Fruit fly (Drosophila melanogaster) whole organism, embryonic: ENCODE results near the gene GlnRS.

ENCODE experiments used
- Atf6 ChIP-seq: fragments of 200-800 bp; sonication (Bioruptor generic); IDR thresholded peaks from 2 replicates; pipeline ENCODE4 v1.3.6; 2022; ENCODE audit warnings: missing biosample characterization, missing genetic modification characterization
- Blimp-1 ChIP-seq: fragments of 200-800 bp; sonication (Bioruptor generic); optimal IDR thresholded peaks from 3 replicates; lab custom pipeline; 2018; ENCODE audit warnings: missing biosample characterization, missing genetic modification characterization, mild to moderate bottlenecking, moderate library complexity, missing genetic modification reagents
- Bteb2 ChIP-seq: fragments of 200-800 bp; sonication (Bioruptor generic); optimal IDR thresholded peaks from 2 replicates; lab custom pipeline; 2016; ENCODE audit warnings: missing biosample characterization, missing genetic modification characterization
- CG11247 ChIP-seq: fragments of 200-800 bp; sonication (Bioruptor generic); IDR thresholded peaks from 2 replicates; pipeline ENCODE4 v1.3.6; 2022; ENCODE audit warnings: missing biosample characterization, missing genetic modification characterization
- CG11504 ChIP-seq: fragments of 200-800 bp; sonication (Bioruptor generic); optimal IDR thresholded peaks from 3 replicates; lab custom pipeline; 2019; ENCODE audit warnings: missing biosample characterization, mild to moderate bottlenecking, missing genetic modification characterization, moderate library complexity
- CG11560 ChIP-seq: fragments of 200-800 bp; sonication (Bioruptor generic); IDR thresholded peaks from 3 replicates; pipeline ENCODE4 v1.3.6; 2022; ENCODE audit warnings: missing biosample characterization, missing genetic modification characterization
- CG12155 ChIP-seq: fragments of 200-800 bp; sonication (Bioruptor generic); optimal IDR thresholded peaks from 3 replicates; lab custom pipeline; 2016; ENCODE audit warnings: missing biosample characterization, missing genetic modification characterization
- CG12299 ChIP-seq: fragments of 200-800 bp; sonication (Bioruptor generic); optimal IDR thresholded peaks from 2 replicates; lab custom pipeline; 2018; ENCODE audit warnings: missing biosample characterization, mild to moderate bottlenecking, missing genetic modification characterization
- CG14014 ChIP-seq: fragments of 200-800 bp; sonication (Bioruptor generic); IDR thresholded peaks from 2 replicates; pipeline ENCODE4 v1.3.6; 2022; ENCODE audit warnings: missing biosample characterization, missing genetic modification characterization
- CG17359 ChIP-seq: fragments of 200-800 bp; sonication (Bioruptor generic); optimal IDR thresholded peaks from 3 replicates; lab custom pipeline; 2018; ENCODE audit warnings: missing biosample characterization, mild to moderate bottlenecking, missing genetic modification characterization, moderate library complexity
- CG18599 ChIP-seq: fragments of 200-800 bp; sonication (Bioruptor generic); optimal IDR thresholded peaks from 3 replicates; lab custom pipeline; 2017; ENCODE audit warnings: missing biosample characterization, missing genetic modification characterization, mild to moderate bottlenecking, moderate library complexity, missing genetic modification reagents
- CG30020 ChIP-seq: fragments of 200-800 bp; optimal IDR thresholded peaks from 2 replicates; lab custom pipeline; 2019; ENCODE audit warnings: missing biosample characterization, mild to moderate bottlenecking, missing genetic modification characterization, moderate library complexity
- CG30403 ChIP-seq: fragments of 200-800 bp; sonication (Bioruptor generic); optimal IDR thresholded peaks from 3 replicates; lab custom pipeline; 2016; ENCODE audit warnings: missing biosample characterization, missing genetic modification characterization
- CG32772 ChIP-seq: fragments of 200-800 bp; sonication (Bioruptor generic); IDR thresholded peaks from 2 replicates; pipeline ENCODE4 v1.3.6; 2022; ENCODE audit warnings: missing biosample characterization, missing genetic modification characterization
- CG33557 ChIP-seq: fragments of 200-800 bp; sonication (Bioruptor generic); optimal IDR thresholded peaks from 2 replicates; lab custom pipeline; 2019; ENCODE audit warnings: missing biosample characterization, mild to moderate bottlenecking, missing genetic modification characterization, moderate library complexity
- CG3995 ChIP-seq: fragments of 200-800 bp; sonication (Bioruptor generic); optimal IDR thresholded peaks from 3 replicates; lab custom pipeline; 2016; ENCODE audit warnings: missing biosample characterization, missing genetic modification characterization
- CG4328 ChIP-seq: fragments of 200-800 bp; sonication (Bioruptor generic); optimal IDR thresholded peaks from 3 replicates; lab custom pipeline; 2017; ENCODE audit warnings: missing biosample characterization, missing genetic modification reagents, missing genetic modification characterization
- CG4424 ChIP-seq: fragments of 200-800 bp; sonication (Bioruptor generic); optimal IDR thresholded peaks from 3 replicates; lab custom pipeline; 2016; ENCODE audit warnings: missing biosample characterization, missing genetic modification characterization
- CG8290 ChIP-seq, 3 experiments: fragments of 200-800 bp; sonication (Bioruptor generic); optimal IDR thresholded peaks; 2 replicates each; lab custom pipeline; 2016 to 2019; ENCODE audit warnings: missing biosample characterization in 3 of 3, missing genetic modification characterization in 3 of 3, mild to moderate bottlenecking in 2 of 3, moderate library complexity in 1 of 3
- CG8478 ChIP-seq: fragments of >200 bp; optimal IDR thresholded peaks from 2 replicates; lab custom pipeline; 2018
- CG9876 ChIP-seq: fragments of 200-800 bp; sonication (Bioruptor generic); optimal IDR thresholded peaks from 2 replicates; lab custom pipeline; 2016; ENCODE audit warnings: missing biosample characterization, missing genetic modification characterization
- Fer2 ChIP-seq: fragments of 200-800 bp; sonication (Bioruptor generic); optimal IDR thresholded peaks from 2 replicates; lab custom pipeline; 2018; ENCODE audit warnings: missing biosample characterization, mild to moderate bottlenecking, missing genetic modification characterization, moderate library complexity
- Hmx ChIP-seq: fragments of 200-800 bp; sonication (Bioruptor generic); optimal IDR thresholded peaks from 2 replicates; lab custom pipeline; 2016; ENCODE audit warnings: missing biosample characterization, missing genetic modification characterization
- Hr78 ChIP-seq, 2 experiments: fragments of 200-800 bp in 1 of 2; fragments of >200 bp in 1 of 2; sonication (Bioruptor generic) in 1 of 2; optimal IDR thresholded peaks; 2 replicates each; lab custom pipeline; 2017 to 2019; ENCODE audit warnings: missing biosample characterization in 2 of 2, missing genetic modification characterization in 2 of 2, mild to moderate bottlenecking in 1 of 2, moderate library complexity in 1 of 2
- Mad ChIP-seq: fragments of 200-800 bp; sonication (Bioruptor generic); optimal IDR thresholded peaks from 2 replicates; lab custom pipeline; 2016; ENCODE audit warnings: missing biosample characterization, missing genetic modification characterization
- Max ChIP-seq: fragments of 200-800 bp; sonication (Bioruptor generic); optimal IDR thresholded peaks from 2 replicates; lab custom pipeline; 2016; ENCODE audit warnings: missing biosample characterization, mild to moderate bottlenecking, missing genetic modification characterization
- Oaz ChIP-seq: fragments of 200-800 bp; sonication (Bioruptor generic); IDR thresholded peaks from 2 replicates; pipeline ENCODE4 v1.3.6; 2022; ENCODE audit warnings: missing biosample characterization, missing genetic modification characterization
- Ssrp ChIP-seq: fragments of 200-800 bp; sonication (Bioruptor generic); optimal IDR thresholded peaks from 2 replicates; lab custom pipeline; 2018; ENCODE audit warnings: missing biosample characterization, mild to moderate bottlenecking, missing genetic modification characterization, moderate library complexity
- ap ChIP-seq: fragments of 200-800 bp; sonication (Bioruptor generic); IDR thresholded peaks from 2 replicates; pipeline ENCODE4 v1.3.6; 2022; ENCODE audit warnings: missing biosample characterization, missing genetic modification characterization
- ase ChIP-seq: fragments of 200-800 bp; sonication (Bioruptor generic); IDR thresholded peaks from 3 replicates; pipeline ENCODE4 v1.3.6; 2022; ENCODE audit warnings: missing biosample characterization, missing genetic modification characterization
- ato ChIP-seq: fragments of 200-800 bp; sonication (Bioruptor generic); IDR thresholded peaks from 2 replicates; pipeline ENCODE4 v1.3.6; 2022; ENCODE audit warnings: missing biosample characterization, missing genetic modification characterization; ENCODE audit not compliant: partially characterized antibody
- bigmax ChIP-seq: fragments of 200-800 bp; sonication (Bioruptor generic); optimal IDR thresholded peaks from 2 replicates; lab custom pipeline; 2018; ENCODE audit warnings: missing biosample characterization, mild to moderate bottlenecking, missing genetic modification characterization
- btn ChIP-seq: fragments of 200-800 bp; sonication (Bioruptor generic); optimal IDR thresholded peaks from 2 replicates; lab custom pipeline; 2016; ENCODE audit warnings: missing biosample characterization, missing genetic modification characterization
- cg ChIP-seq: fragments of 200-800 bp; sonication (Bioruptor generic); optimal IDR thresholded peaks from 3 replicates; lab custom pipeline; 2019; ENCODE audit warnings: missing biosample characterization, mild to moderate bottlenecking, missing genetic modification characterization, moderate library complexity
- dati ChIP-seq: fragments of 200-800 bp; sonication (Bioruptor generic); IDR thresholded peaks from 2 replicates; pipeline ENCODE4 v1.3.6; 2022; ENCODE audit warnings: missing biosample characterization, missing genetic modification characterization
- en ChIP-seq: fragments of 200-800 bp; sonication (Bioruptor generic); optimal IDR thresholded peaks from 2 replicates; lab custom pipeline; 2016; ENCODE audit warnings: missing biosample characterization, missing genetic modification characterization
- ewg ChIP-seq: fragments of 200-800 bp; sonication (Bioruptor generic); optimal IDR thresholded peaks from 3 replicates; lab custom pipeline; 2017; ENCODE audit warnings: mild to moderate bottlenecking, missing biosample characterization, missing genetic modification reagents, missing genetic modification characterization
- exex ChIP-seq: fragments of 200-800 bp; sonication (Bioruptor generic); optimal IDR thresholded peaks from 4 replicates; lab custom pipeline; 2018; ENCODE audit warnings: missing biosample characterization, mild to moderate bottlenecking, missing genetic modification characterization, moderate library complexity
- fd102C ChIP-seq: fragments of 200-800 bp; sonication (Bioruptor generic); optimal IDR thresholded peaks from 2 replicates; lab custom pipeline; 2018; ENCODE audit warnings: missing biosample characterization, mild to moderate bottlenecking, missing genetic modification characterization, moderate library complexity
- fu2 ChIP-seq: fragments of 200-800 bp; sonication (Bioruptor generic); optimal IDR thresholded peaks from 2 replicates; lab custom pipeline; 2016; ENCODE audit warnings: missing biosample characterization, missing genetic modification characterization
- gcm ChIP-seq: fragments of 200-800 bp; sonication (Bioruptor generic); optimal IDR thresholded peaks from 2 replicates; lab custom pipeline; 2019; ENCODE audit warnings: missing biosample characterization, mild to moderate bottlenecking, missing genetic modification characterization, moderate library complexity
- h ChIP-seq: fragments of >200 bp; optimal IDR thresholded peaks from 2 replicates; lab custom pipeline; 2017
- kah ChIP-seq: fragments of 200-800 bp; sonication (Bioruptor generic); optimal IDR thresholded peaks from 2 replicates; lab custom pipeline; 2018; ENCODE audit warnings: missing biosample characterization, mild to moderate bottlenecking, missing genetic modification characterization
- otp ChIP-seq: fragments of 200-800 bp; sonication (Bioruptor generic); IDR thresholded peaks from 3 replicates; pipeline ENCODE4, ENCODE4 v1.3.6; 2022; ENCODE audit warnings: missing biosample characterization, missing genetic modification characterization
- pnt ChIP-seq: fragments of 200-800 bp; sonication (Bioruptor generic); optimal IDR thresholded peaks from 3 replicates; lab custom pipeline; 2016; ENCODE audit warnings: missing biosample characterization, missing genetic modification characterization
- psq ChIP-seq: fragments of 200-800 bp; sonication (Bioruptor generic); optimal IDR thresholded peaks from 2 replicates; lab custom pipeline; 2017; ENCODE audit warnings: missing biosample characterization, missing genetic modification characterization
- sc ChIP-seq, 3 experiments: fragments of >200 bp in 2 of 3; fragments of 200-800 bp in 1 of 3; sonication (Bioruptor generic) in 1 of 3; optimal IDR thresholded peaks; 2 replicates in 2 of 3; 3 replicates in 1 of 3; lab custom pipeline; 2017; ENCODE audit warnings: mild to moderate bottlenecking in 1 of 3, missing biosample characterization in 1 of 3, missing genetic modification characterization in 1 of 3, missing genetic modification reagents in 1 of 3
- shn ChIP-seq: fragments of 200-800 bp; sonication (Bioruptor generic); optimal IDR thresholded peaks from 3 replicates; lab custom pipeline; 2016; ENCODE audit warnings: missing biosample characterization, missing genetic modification characterization
- vnd ChIP-seq: fragments of 200-800 bp; sonication (Bioruptor generic); IDR thresholded peaks from 3 replicates; pipeline ENCODE4 v1.3.6; 2022; ENCODE audit warnings: missing biosample characterization, missing genetic modification characterization; ENCODE audit not compliant: partially characterized antibody
- wek ChIP-seq: fragments of 200-800 bp; sonication (Bioruptor generic); optimal IDR thresholded peaks from 3 replicates; lab custom pipeline; 2018; ENCODE audit warnings: missing biosample characterization, mild to moderate bottlenecking, missing genetic modification characterization, moderate library complexity

Gene GlnRS

DNA sequence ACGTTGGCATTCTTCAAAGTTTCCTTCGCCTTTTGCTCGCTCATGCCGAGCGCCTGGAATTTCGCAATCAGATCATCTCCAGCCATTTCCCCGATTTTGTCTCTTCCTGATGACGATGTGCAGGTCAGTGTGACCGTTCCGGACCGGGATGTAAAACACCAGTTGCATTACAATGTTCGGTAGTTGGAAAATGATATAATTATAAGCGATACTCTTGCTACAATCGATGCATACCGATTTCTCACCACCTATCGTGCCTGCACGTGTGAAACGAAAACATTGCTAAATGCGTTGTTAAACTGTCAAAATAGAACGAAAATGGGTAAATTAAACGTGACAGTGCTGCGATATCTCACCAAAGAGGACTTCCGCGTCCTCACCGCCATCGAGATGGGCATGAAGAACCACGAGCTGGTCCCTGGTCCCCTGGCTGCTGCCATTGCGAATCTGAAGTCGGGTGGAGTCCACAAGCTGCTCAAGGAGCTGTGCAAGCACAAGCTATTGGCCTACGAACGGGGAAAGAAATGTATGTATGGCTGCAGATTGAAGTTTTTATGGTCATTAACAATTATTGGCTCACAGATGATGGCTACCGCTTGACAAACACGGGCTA is at the start of gene GlnRS, which contains the start of gene RIOK2 (continued):
- TF ChIP-seq Hr78 (GFP tag; optimal IDR thresholded peaks at IDR 0.05; lab: Kevin White, UChicago), result peak in 1 of 2 experiments; percentile 41
- TF ChIP-seq CG11504 (tag; lab: Kevin White, UChicago), result no peak
- TF ChIP-seq Max, result peak; percentile 97
- TF ChIP-seq Bteb2 (GFP tag; lab: Kevin White, UChicago), result no peak
- peak; percentile 92 for TF ChIP-seq vnd
- no peak for TF ChIP-seq fd102C (GFP tag; lab: Kevin White, UChicago)
- no peak for TF ChIP-seq Blimp-1
- TF ChIP-seq ewg (GFP tag; lab: Kevin White, UChicago), result no peak
- TF ChIP-seq en (GFP tag; lab: Kevin White, UChicago), result no peak
- no peak for TF ChIP-seq cg (GFP tag; lab: Kevin White, UChicago)
- no peak for TF ChIP-seq CG4424 (GFP tag; lab: Kevin White, UChicago)
- TF ChIP-seq h (lab: Kevin White, UChicago), result no peak
- TF ChIP-seq bigmax, result peak; percentile 55
- no peak for TF ChIP-seq CG8478 (lab: Kevin White, UChicago)
- TF ChIP-seq Mad (GFP tag; lab: Kevin White, UChicago), result no peak
- no peak for TF ChIP-seq exex (tag; lab: Kevin White, UChicago)
- peak; percentile 6 for TF ChIP-seq CG30403 (GFP tag; lab: Kevin White, UChicago)
- TF ChIP-seq Atf6 (GFP tag; lab: Robert Waterston, UW), result no peak
- TF ChIP-seq btn (GFP tag; lab: Kevin White, UChicago), result no peak
- TF ChIP-seq shn (GFP tag; lab: Kevin White, UChicago), result no peak
- TF ChIP-seq CG18599 (GFP tag; lab: Kevin White, UChicago), result no peak
- no peak for TF ChIP-seq otp (GFP tag; lab: Robert Waterston, UW)
- no peak for TF ChIP-seq CG12155 (GFP tag; lab: Kevin White, UChicago)
- TF ChIP-seq CG4328 (GFP tag; lab: Kevin White, UChicago), result no peak
- peak; percentile 90 for TF ChIP-seq ato (GFP tag; lab: Robert Waterston, UW)
- no peak for TF ChIP-seq CG14014 (GFP tag; lab: Robert Waterston, UW)
- TF ChIP-seq Fer2, result no peak
- TF ChIP-seq CG33557 (GFP tag; lab: Kevin White, UChicago), result no peak
- TF ChIP-seq psq (GFP tag; lab: Kevin White, UChicago), result no peak
- no peak for TF ChIP-seq sc (optimal IDR thresholded peaks at IDR 0.05; lab: Kevin White, UChicago)
- TF ChIP-seq sc (GFP tag; optimal IDR thresholded peaks at IDR 0.05; lab: Kevin White, UChicago), result no peak
- peak; percentile 14 for TF ChIP-seq CG12299
- TF ChIP-seq ase (GFP tag; lab: Robert Waterston, UW), result no peak
- TF ChIP-seq fu2 (GFP tag; lab: Kevin White, UChicago), result no peak
- no peak for TF ChIP-seq ap (GFP tag; lab: Robert Waterston, UW)
- TF ChIP-seq gcm (GFP tag; lab: Kevin White, UChicago), result no peak
- no peak for TF ChIP-seq CG8290 (GFP tag; optimal IDR thresholded peaks at IDR 0.05; lab: Kevin White, UChicago)
- TF ChIP-seq CG8290 (tag; optimal IDR thresholded peaks at IDR 0.05; lab: Kevin White, UChicago), result no peak
- no peak for TF ChIP-seq Oaz (GFP tag; lab: Robert Waterston, UW)
- TF ChIP-seq kah (GFP tag; lab: Kevin White, UChicago), result peak; percentile 44
- TF ChIP-seq CG11247 (GFP tag; lab: Robert Waterston, UW), result no peak
- no peak for TF ChIP-seq Hmx (GFP tag; lab: Kevin White, UChicago)
- no peak for TF ChIP-seq CG11560 (tag; lab: Robert Waterston, UW)
- no peak for TF ChIP-seq CG17359 (tag; lab: Kevin White, UChicago)
- no peak for TF ChIP-seq pnt (GFP tag; lab: Kevin White, UChicago)
- no peak for TF ChIP-seq dati (GFP tag; lab: Robert Waterston, UW)
- no peak for TF ChIP-seq CG9876
- peak; percentile 11 for TF ChIP-seq wek (GFP tag; lab: Kevin White, UChicago)
- no peak for TF ChIP-seq CG32772 (GFP tag; lab: Robert Waterston, UW)
- peak; percentile 50 for TF ChIP-seq CG3995 (GFP tag; lab: Kevin White, UChicago)
- peak; percentile 94 for TF ChIP-seq CG30020 (tag; lab: Kevin White, UChicago)
- TF ChIP-seq Ssrp (tag; lab: Kevin White, UChicago), result no peak
